Worm (Caenorhabditis elegans): ENCODE results near the gene sri-78.

Gene sri-78

ce11 chrII:3234725-3235124, 49.8 kb downstream of the sri-78 start, which contains the start of gene C17F4.8:
Gene C17F4.8 (minus strand): TSS chrII:3234825.
- TF ChIP-seq lin-39 (tag; optimal IDR thresholded peaks at IDR 0.05) (no peak), ama-1 (optimal IDR thresholded peaks at IDR 0.05) (no peak), egl-5 (tag; optimal IDR thresholded peaks at IDR 0.05) (no peak), fkh-10 (GFP tag; optimal IDR thresholded peaks at IDR 0.05) (no peak), zag-1 (tag; optimal IDR thresholded peaks at IDR 0.05) (no peak), hmg-11 (tag; optimal IDR thresholded peaks at IDR 0.05) (no peak), lin-15B (tag; optimal IDR thresholded peaks at IDR 0.05) (no peak), nhr-43 (tag; optimal IDR thresholded peaks at IDR 0.05; ENCODE audit: poor library complexity, severe bottlenecking) (no peak), nhr-76 (tag; optimal IDR thresholded peaks at IDR 0.05) (no peak), nhr-23 (tag; optimal IDR thresholded peaks at IDR 0.05) (no peak)

All from whole organism, L3 larva.